Fruit fly (Drosophila melanogaster) whole organism, embryonic: Measurements from ENCODE around the gene Reg-2.

Experiments
- Asciz ChIP-seq: fragments of 200-800 bp; sonication (Bioruptor generic); optimal IDR thresholded peaks from 2 replicates; lab custom pipeline; 2017; ENCODE audit warnings: missing biosample characterization, mild to moderate bottlenecking, missing genetic modification characterization, missing genetic modification reagents
- B-H2 ChIP-seq: fragments of 200-800 bp; sonication (Bioruptor generic); optimal IDR thresholded peaks from 2 replicates; lab custom pipeline; 2018; ENCODE audit warnings: missing biosample characterization, mild to moderate bottlenecking, missing genetic modification characterization
- BtbVII ChIP-seq: fragments of 200-800 bp; sonication (Bioruptor generic); optimal IDR thresholded peaks from 3 replicates; lab custom pipeline; 2017; ENCODE audit warnings: missing biosample characterization, mild to moderate bottlenecking, missing genetic modification characterization
- Bteb2 ChIP-seq: fragments of 200-800 bp; sonication (Bioruptor generic); optimal IDR thresholded peaks from 2 replicates; lab custom pipeline; 2016; ENCODE audit warnings: missing biosample characterization, missing genetic modification characterization
- C15 ChIP-seq: fragments of 200-800 bp; sonication (Bioruptor generic); IDR thresholded peaks from 3 replicates; pipeline ENCODE4 v1.3.6; 2022; ENCODE audit warnings: missing biosample characterization, missing genetic modification characterization
- CG10209 ChIP-seq: fragments of 200-800 bp; sonication (Bioruptor generic); optimal IDR thresholded peaks from 3 replicates; lab custom pipeline; 2017; ENCODE audit warnings: missing biosample characterization, mild to moderate bottlenecking, missing genetic modification characterization, missing genetic modification reagents
- CG11085 ChIP-seq: fragments of 200-800 bp; sonication (Bioruptor generic); IDR thresholded peaks from 2 replicates; pipeline ENCODE4 v1.3.6; 2022; ENCODE audit warnings: missing biosample characterization, missing genetic modification characterization
- CG18262 ChIP-seq: fragments of 200-800 bp; optimal IDR thresholded peaks from 3 replicates; lab custom pipeline; 2019; ENCODE audit warnings: missing biosample characterization, mild to moderate bottlenecking, missing genetic modification characterization, moderate library complexity
- CG2199 ChIP-seq: fragments of 200-800 bp; sonication (Bioruptor generic); IDR thresholded peaks from 3 replicates; pipeline ENCODE4 v1.3.6; 2022; ENCODE audit warnings: missing biosample characterization, missing genetic modification characterization
- CG43689 ChIP-seq: fragments of 200-800 bp; sonication (Bioruptor generic); IDR thresholded peaks from 2 replicates; pipeline ENCODE4 v1.3.6; 2022; ENCODE audit warnings: missing biosample characterization, missing genetic modification characterization
- CG5245 ChIP-seq: fragments of 200-800 bp; sonication (Bioruptor generic); optimal IDR thresholded peaks from 3 replicates; lab custom pipeline; 2016; ENCODE audit warnings: missing biosample characterization, missing genetic modification characterization
- CG6654 ChIP-seq: fragments of 200-800 bp; sonication (Bioruptor generic); optimal IDR thresholded peaks from 2 replicates; lab custom pipeline; 2017; ENCODE audit warnings: missing biosample characterization, mild to moderate bottlenecking, missing genetic modification characterization
- CG7963 ChIP-seq: fragments of 200-800 bp; sonication (Bioruptor generic); IDR thresholded peaks from 3 replicates; pipeline ENCODE4 v1.3.6; 2022; ENCODE audit warnings: missing biosample characterization, missing genetic modification characterization; ENCODE audit not compliant: partially characterized antibody
- CG8281 ChIP-seq: fragments of 200-800 bp; sonication (Bioruptor generic); optimal IDR thresholded peaks from 2 replicates; lab custom pipeline; 2018; ENCODE audit warnings: missing biosample characterization, mild to moderate bottlenecking, missing genetic modification characterization, moderate library complexity
- CG8478 ChIP-seq: fragments of >200 bp; optimal IDR thresholded peaks from 2 replicates; lab custom pipeline; 2018
- CG9215 ChIP-seq: fragments of 200-800 bp; sonication (Bioruptor generic); IDR thresholded peaks from 2 replicates; pipeline ENCODE4 v1.3.6; 2022; ENCODE audit warnings: missing biosample characterization, missing genetic modification characterization
- CrebB ChIP-seq: fragments of 200-800 bp; sonication (Bioruptor generic); optimal IDR thresholded peaks from 3 replicates; lab custom pipeline; 2018; ENCODE audit warnings: missing biosample characterization, mild to moderate bottlenecking, missing genetic modification characterization
- Deaf1 ChIP-seq: fragments of 200-800 bp; optimal IDR thresholded peaks from 3 replicates; lab custom pipeline; 2019; ENCODE audit warnings: missing biosample characterization, mild to moderate bottlenecking, missing genetic modification characterization, moderate library complexity
- Fer1 ChIP-seq: fragments of 200-800 bp; sonication (Bioruptor generic); optimal IDR thresholded peaks from 2 replicates; lab custom pipeline; 2017; ENCODE audit warnings: missing biosample characterization, mild to moderate bottlenecking, missing genetic modification characterization
- Gug ChIP-seq: fragments of 200-800 bp; sonication (Bioruptor generic); IDR thresholded peaks from 4 replicates; pipeline ENCODE4 v1.3.6; 2022; ENCODE audit warnings: missing biosample characterization, missing genetic modification characterization
- Hmx ChIP-seq: fragments of 200-800 bp; sonication (Bioruptor generic); optimal IDR thresholded peaks from 2 replicates; lab custom pipeline; 2016; ENCODE audit warnings: missing biosample characterization, missing genetic modification characterization
- Med ChIP-seq: fragments of 200-800 bp; sonication (Bioruptor generic); peaks from one replicate; lab custom pipeline; 2016; ENCODE audit warnings: missing biosample characterization, missing genetic modification characterization, mild to moderate bottlenecking, inconsistent platforms, moderate library complexity
- NC2α ChIP-seq: fragments of 200-800 bp; sonication (Bioruptor generic); optimal IDR thresholded peaks from 2 replicates; lab custom pipeline; 2016; ENCODE audit warnings: missing biosample characterization, missing genetic modification characterization
- NK7.1 ChIP-seq: fragments of 200-800 bp; sonication (Bioruptor generic); optimal IDR thresholded peaks from 3 replicates; lab custom pipeline; 2016; ENCODE audit warnings: missing biosample characterization, missing genetic modification characterization
- Oli ChIP-seq: fragments of 200-800 bp; sonication (Bioruptor generic); optimal IDR thresholded peaks from 2 replicates; lab custom pipeline; 2018; ENCODE audit warnings: missing biosample characterization, mild to moderate bottlenecking, missing genetic modification characterization, moderate library complexity
- Sox102F ChIP-seq: fragments of 200-800 bp; sonication (Bioruptor generic); optimal IDR thresholded peaks from 2 replicates; lab custom pipeline; 2018; ENCODE audit warnings: missing biosample characterization, mild to moderate bottlenecking, missing genetic modification characterization, moderate library complexity
- Usf ChIP-seq: fragments of 200-800 bp; sonication (Bioruptor generic); optimal IDR thresholded peaks from 2 replicates; lab custom pipeline; 2017; ENCODE audit warnings: missing genotype, missing biosample characterization, missing genetic modification characterization
- cg ChIP-seq: fragments of 200-800 bp; sonication (Bioruptor generic); optimal IDR thresholded peaks from 3 replicates; lab custom pipeline; 2019; ENCODE audit warnings: missing biosample characterization, mild to moderate bottlenecking, missing genetic modification characterization, moderate library complexity
- crc ChIP-seq: fragments of 200-800 bp; sonication (Bioruptor generic); optimal IDR thresholded peaks from 2 replicates; lab custom pipeline; 2016; ENCODE audit warnings: missing biosample characterization, missing genetic modification characterization
- da ChIP-seq: fragments of 200-800 bp; sonication (Bioruptor generic); optimal IDR thresholded peaks from 2 replicates; lab custom pipeline; 2016; ENCODE audit warnings: missing biosample characterization, missing genetic modification characterization
- danr ChIP-seq: fragments of 200-800 bp; sonication (Bioruptor generic); IDR thresholded peaks from 2 replicates; pipeline ENCODE4 v1.3.6; 2022; ENCODE audit warnings: missing biosample characterization, missing genetic modification characterization
- gsb ChIP-seq: fragments of 200-800 bp; sonication (Bioruptor generic); IDR thresholded peaks from 2 replicates; pipeline ENCODE4 v1.3.6; 2022; ENCODE audit warnings: missing biosample characterization, missing genetic modification characterization
- h ChIP-seq: fragments of >200 bp; optimal IDR thresholded peaks from 2 replicates; lab custom pipeline; 2017
- hkb ChIP-seq, 2 experiments: fragments of 200-800 bp in 1 of 2; fragments of >200 bp in 1 of 2; sonication (Bioruptor generic) in 1 of 2; IDR thresholded peaks in 1 of 2; optimal IDR thresholded peaks in 1 of 2; 2 replicates each; pipeline versions ENCODE4 v1.3.6 to Lab custom; 2017 to 2022; ENCODE audit warnings: missing biosample characterization in 1 of 2, missing genetic modification characterization in 1 of 2
- hth ChIP-seq: fragments of >200 bp; optimal IDR thresholded peaks from 2 replicates; lab custom pipeline; 2017; ENCODE audit warnings: inconsistent platforms
- ken ChIP-seq: fragments of 200-800 bp; sonication (Bioruptor generic); IDR thresholded peaks from 3 replicates; pipeline ENCODE4 v1.3.6; 2022; ENCODE audit warnings: missing biosample characterization, missing genetic modification characterization
- knrl ChIP-seq: fragments of 200-800 bp; sonication (Bioruptor generic); IDR thresholded peaks from 3 replicates; pipeline ENCODE4 v1.3.6; 2022; ENCODE audit warnings: missing biosample characterization, missing genetic modification characterization; ENCODE audit not compliant: partially characterized antibody
- lov ChIP-seq, 2 experiments: fragments of 200-800 bp in 1 of 2; fragments of >200 bp in 1 of 2; sonication (Bioruptor generic) in 1 of 2; IDR thresholded peaks in 1 of 2; optimal IDR thresholded peaks in 1 of 2; 2 replicates in 1 of 2; 3 replicates in 1 of 2; pipeline versions ENCODE4 v1.3.6 to Lab custom; 2017 to 2022; ENCODE audit warnings: missing biosample characterization in 1 of 2, missing genetic modification characterization in 1 of 2
- mirr ChIP-seq: fragments of 200-800 bp; sonication (Bioruptor generic); optimal IDR thresholded peaks from 3 replicates; lab custom pipeline; 2018; ENCODE audit warnings: missing biosample characterization, mild to moderate bottlenecking, missing genetic modification characterization
- mld ChIP-seq: fragments of 200-800 bp; sonication (Bioruptor generic); IDR thresholded peaks from 3 replicates; pipeline ENCODE4 v1.3.6; 2022; ENCODE audit warnings: missing biosample characterization, missing genetic modification characterization; ENCODE audit not compliant: partially characterized antibody
- pfk ChIP-seq: fragments of 200-800 bp; sonication (Bioruptor generic); optimal IDR thresholded peaks from 2 replicates; lab custom pipeline; 2018; ENCODE audit warnings: missing biosample characterization, mild to moderate bottlenecking, missing genetic modification characterization, moderate library complexity
- phol ChIP-seq: fragments of 200-800 bp; sonication (Bioruptor generic); optimal IDR thresholded peaks from 3 replicates; lab custom pipeline; 2018; ENCODE audit warnings: missing biosample characterization, mild to moderate bottlenecking, missing genetic modification characterization, moderate library complexity
- pita ChIP-seq: fragments of 200-800 bp; sonication (Bioruptor generic); optimal IDR thresholded peaks from 2 replicates; lab custom pipeline; 2017; ENCODE audit warnings: missing biosample characterization, mild to moderate bottlenecking, missing genetic modification characterization
- run ChIP-seq: fragments of 200-800 bp; sonication (Bioruptor generic); optimal IDR thresholded peaks from 3 replicates; lab custom pipeline; 2018; ENCODE audit warnings: missing biosample characterization, mild to moderate bottlenecking, missing genetic modification characterization
- sc ChIP-seq, 3 experiments: fragments of >200 bp in 2 of 3; fragments of 200-800 bp in 1 of 3; sonication (Bioruptor generic) in 1 of 3; optimal IDR thresholded peaks; 2 replicates in 2 of 3; 3 replicates in 1 of 3; lab custom pipeline; 2017; ENCODE audit warnings: mild to moderate bottlenecking in 1 of 3, missing biosample characterization in 1 of 3, missing genetic modification characterization in 1 of 3, missing genetic modification reagents in 1 of 3
- scrt ChIP-seq: fragments of 200-800 bp; sonication (Bioruptor generic); optimal IDR thresholded peaks from 2 replicates; lab custom pipeline; 2018; ENCODE audit warnings: missing biosample characterization, mild to moderate bottlenecking, missing genetic modification characterization, moderate library complexity
- sima ChIP-seq: fragments of 200-800 bp; sonication (Bioruptor generic); optimal IDR thresholded peaks from 2 replicates; lab custom pipeline; 2016; ENCODE audit warnings: missing biosample characterization, missing genetic modification characterization
- slbo ChIP-seq: fragments of 200-800 bp; sonication (Bioruptor generic); IDR thresholded peaks from 2 replicates; pipeline ENCODE4 v1.3.6; 2022; ENCODE audit warnings: missing biosample characterization, missing genetic modification characterization
- stwl ChIP-seq: fragments of 200-800 bp; sonication (Bioruptor generic); optimal IDR thresholded peaks from 3 replicates; lab custom pipeline; 2018; ENCODE audit warnings: missing biosample characterization, mild to moderate bottlenecking, missing genetic modification characterization, moderate library complexity
- wek ChIP-seq: fragments of 200-800 bp; sonication (Bioruptor generic); optimal IDR thresholded peaks from 3 replicates; lab custom pipeline; 2018; ENCODE audit warnings: missing biosample characterization, mild to moderate bottlenecking, missing genetic modification characterization, moderate library complexity

Gene Reg-2

DNA sequence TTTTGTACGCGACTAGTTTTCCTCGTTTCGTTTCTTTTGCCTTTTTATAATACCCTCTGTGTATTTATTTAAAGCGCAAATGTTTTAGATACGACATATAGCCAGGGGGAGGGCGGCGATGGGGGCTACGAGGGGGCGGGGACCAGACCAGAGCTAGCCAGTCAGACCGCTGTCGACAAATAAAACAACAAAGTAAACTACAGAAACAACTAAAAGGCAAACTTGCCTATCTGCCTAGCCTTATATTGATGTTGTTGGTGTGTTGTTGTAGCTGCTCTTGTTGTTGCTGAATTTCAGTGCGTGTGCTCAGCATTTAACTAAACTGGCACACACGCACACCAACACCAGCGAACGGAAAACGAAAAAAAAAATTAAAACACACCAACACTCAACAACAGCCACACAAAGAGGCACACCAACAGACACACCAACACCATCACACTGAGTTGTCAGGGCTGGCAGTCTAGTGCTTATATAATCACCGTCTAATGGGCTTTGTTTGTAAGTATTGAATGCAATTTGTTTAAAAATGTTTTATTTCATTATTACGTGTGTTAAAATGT, 23.1 kb upstream of the Reg-2 start (continued):
- TF ChIP-seq hth (no peak), CG6654 (no peak), Asciz (GFP tag; lab: Kevin White, UChicago) (peak; percentile 42), CrebB (tag; lab: Kevin White, UChicago) (peak; percentile 45), sima (no peak), hkb (optimal IDR thresholded peaks at IDR 0.05; lab: Kevin White, UChicago) (no peak), hkb (GFP tag; IDR thresholded peaks at IDR 0.05; lab: Robert Waterston, UW) (peak; percentile 47; the same call in 1 of the 2 replicates), scrt (GFP tag; lab: Kevin White, UChicago) (peak; percentile 39), pfk (GFP tag; lab: Kevin White, UChicago) (peak; percentile 11), crc (no peak), gsb (no peak), CG8281 (tag; lab: Kevin White, UChicago) (no peak), danr (GFP tag; lab: Robert Waterston, UW) (no peak), wek (peak; percentile 24), Fer1 (GFP tag; lab: Kevin White, UChicago) (peak; percentile 34), NC2α (no peak), CG8478 (lab: Kevin White, UChicago) (peak; percentile 37), h (lab: Kevin White, UChicago) (no peak), cg (GFP tag; lab: Kevin White, UChicago) (peak; percentile 87), Med (GFP tag; lab: Kevin White, UChicago) (peak; percentile 81), CG10209 (GFP tag; lab: Kevin White, UChicago) (no peak), NK7.1 (GFP tag; lab: Kevin White, UChicago) (no peak), CG7963 (GFP tag; lab: Robert Waterston, UW) (no peak), sc (optimal IDR thresholded peaks at IDR 0.05; lab: Kevin White, UChicago) (no peak), sc (GFP tag; optimal IDR thresholded peaks at IDR 0.05; lab: Kevin White, UChicago) (no peak), Gug (GFP tag; lab: Robert Waterston, UW) (no peak), lov (optimal IDR thresholded peaks at IDR 0.05; lab: Kevin White, UChicago) (no peak), lov (GFP tag; IDR thresholded peaks at IDR 0.05; lab: Robert Waterston, UW) (no peak), da (GFP tag; lab: Kevin White, UChicago) (no peak), CG2199 (GFP tag; lab: Robert Waterston, UW) (no peak), Usf (no peak), Hmx (GFP tag; lab: Kevin White, UChicago) (no peak), CG43689 (no peak), CG5245 (GFP tag; lab: Kevin White, UChicago) (no peak), Sox102F (GFP tag; lab: Kevin White, UChicago) (no peak), Bteb2 (no peak), Oli (tag; lab: Kevin White, UChicago) (no peak), CG11085 (GFP tag; lab: Robert Waterston, UW) (no peak), stwl (no peak), pita (no peak), B-H2 (GFP tag; lab: Kevin White, UChicago) (peak; percentile 59), phol (tag; lab: Kevin White, UChicago) (no peak), C15 (no peak), CG9215 (no peak), ken (GFP tag; lab: Robert Waterston, UW) (no peak), mirr (peak; percentile 90), CG18262 (tag; lab: Kevin White, UChicago) (no peak), knrl (GFP tag; lab: Robert Waterston, UW) (no peak), BtbVII (GFP tag; lab: Kevin White, UChicago) (no peak), Deaf1 (tag; lab: Kevin White, UChicago) (no peak), slbo (GFP tag; lab: Robert Waterston, UW) (no peak), mld (GFP tag; lab: Robert Waterston, UW) (no peak), run (tag; lab: Kevin White, UChicago) (no peak)
